Fruit fly (Drosophila melanogaster) whole organism, wandering third instar larva: ENCODE measurements around the gene CG2211.

Experiments
- Abd-B ChIP-seq: fragments of >200 bp; optimal IDR thresholded peaks from 2 replicates; lab custom pipeline; 2017; ENCODE audit warnings: missing biosample characterization, missing genetic modification characterization
- CrebA ChIP-seq: fragments of 200-800 bp; sonication (Bioruptor generic); optimal IDR thresholded peaks from 2 replicates; lab custom pipeline; 2016; ENCODE audit warnings: missing biosample characterization, mild to moderate bottlenecking, missing genetic modification characterization, borderline replicate concordance
- Hr78 ChIP-seq: fragments of >200 bp; optimal IDR thresholded peaks from 2 replicates; lab custom pipeline; 2017; ENCODE audit warnings: missing biosample characterization, missing genetic modification characterization
- Jra ChIP-seq: sonication (Bioruptor generic); optimal IDR thresholded peaks from 2 replicates; lab custom pipeline; 2016; ENCODE audit warnings: missing biosample characterization, missing genetic modification characterization
- Mio ChIP-seq: sonication (Bioruptor generic); optimal IDR thresholded peaks from 2 replicates; lab custom pipeline; 2016; ENCODE audit warnings: missing biosample characterization, missing genetic modification characterization
- Vsx2 ChIP-seq: fragments of 200-300, 225-300 bp; sonication (Bioruptor generic); optimal IDR thresholded peaks from 2 replicates; lab custom pipeline; 2018; ENCODE audit warnings: missing biosample characterization, missing genetic modification characterization; ENCODE audit not compliant: partially characterized antibody
- dl ChIP-seq, 2 experiments: fragments of 175-275, 200-275 bp in 1 of 2; fragments of 200-275 bp in 1 of 2; sonication (Bioruptor generic); optimal IDR thresholded peaks; lab custom pipeline; 2018; ENCODE audit warnings: mild to moderate bottlenecking in 2 of 2, missing biosample characterization in 2 of 2, missing genetic modification characterization in 2 of 2, moderate library complexity in 2 of 2; ENCODE audit not compliant: partially characterized antibody in 2 of 2, insufficient read depth in 1 of 2
- ey ChIP-seq: fragments of 200-800 bp; sonication (Bioruptor generic); optimal IDR thresholded peaks from 2 replicates; lab custom pipeline; 2016; ENCODE audit warnings: missing biosample characterization, missing genetic modification characterization
- fru ChIP-seq: fragments of 200-800 bp; sonication (Bioruptor generic); optimal IDR thresholded peaks from 3 replicates; lab custom pipeline; 2016; ENCODE audit warnings: missing biosample characterization, mild to moderate bottlenecking, missing genetic modification characterization
- lola ChIP-seq: fragments of >200 bp; optimal IDR thresholded peaks from 2 replicates; lab custom pipeline; 2017; ENCODE audit warnings: missing biosample characterization, missing genetic modification characterization
- psq ChIP-seq: fragments of 200-800 bp; sonication (Bioruptor generic); optimal IDR thresholded peaks from 3 replicates; lab custom pipeline; 2017; ENCODE audit warnings: missing biosample characterization, mild to moderate bottlenecking, missing genetic modification characterization, moderate library complexity
- rgr ChIP-seq: fragments of 200-800 bp; sonication (Bioruptor generic); optimal IDR thresholded peaks from 3 replicates; lab custom pipeline; 2016; ENCODE audit warnings: missing biosample characterization, mild to moderate bottlenecking, missing genetic modification characterization
- usp ChIP-seq: fragments of >200 bp; optimal IDR thresholded peaks from 2 replicates; lab custom pipeline; 2017; ENCODE audit warnings: missing biosample characterization, missing genetic modification characterization

DNA sequence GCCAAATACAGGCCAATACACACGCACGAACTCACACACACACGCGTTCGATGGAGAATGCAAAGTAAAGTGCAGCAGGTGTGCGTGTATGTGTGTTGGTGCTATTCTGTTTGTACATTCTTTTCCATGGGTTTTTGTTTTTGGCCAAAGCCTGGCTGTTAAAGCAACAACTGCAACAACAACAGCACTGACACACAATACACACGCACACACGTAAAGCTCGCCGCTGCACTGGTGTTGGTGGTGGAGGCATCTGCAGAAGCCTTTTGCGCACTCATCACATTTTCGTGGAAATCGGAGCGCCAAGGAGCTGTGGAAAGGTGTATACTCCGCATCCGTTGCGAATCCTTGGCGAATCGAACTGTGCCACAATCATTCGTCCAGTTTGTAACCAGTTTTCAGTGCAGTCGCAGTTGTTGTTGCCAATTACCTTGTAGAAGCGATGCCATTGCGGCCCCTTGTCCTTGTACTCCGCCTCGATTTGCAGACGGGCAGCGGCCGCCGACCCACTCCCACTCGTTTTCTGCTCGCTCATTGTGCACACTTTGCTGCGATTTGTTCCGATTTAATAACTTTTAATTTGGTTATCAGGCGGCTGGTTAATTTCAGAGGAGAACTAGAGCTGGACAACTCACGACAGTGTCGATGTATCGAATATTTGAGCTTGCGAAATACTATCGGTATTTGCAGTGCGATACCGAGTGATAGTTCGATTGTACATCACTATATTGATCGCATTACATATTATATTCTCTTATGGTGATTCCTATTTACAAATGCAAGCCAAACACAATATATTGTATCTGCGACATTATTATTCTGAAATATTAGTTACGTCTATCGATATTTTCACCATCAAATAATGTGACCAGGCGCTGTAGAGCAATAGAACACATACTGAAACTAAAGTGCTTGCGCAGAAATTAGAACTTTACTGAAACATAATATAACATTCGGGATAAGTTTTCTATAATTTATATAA lies 15.1 kb upstream of the CG2211 start:
- TF ChIP-seq dl (GFP tag; optimal IDR thresholded peaks at IDR 0.05; lab: Kevin White, UChicago; ENCODE audit: insufficient read depth in 1 of 2, partially characterized antibody in 2 of 2) (peak in 1 of 2 experiments; percentile 21), usp (GFP tag; lab: Kevin White, UChicago) (no peak), lola (GFP tag; lab: Kevin White, UChicago) (no peak), rgr (peak; percentile 28), fru (GFP tag; lab: Kevin White, UChicago) (peak; percentile 32), Jra (GFP tag; lab: Kevin White, UChicago) (peak; percentile 1), psq (no peak), CrebA (GFP tag; lab: Kevin White, UChicago) (no peak), ey (GFP tag; lab: Kevin White, UChicago) (peak; percentile 38), Abd-B (no peak), Hr78 (GFP tag; lab: Kevin White, UChicago) (no peak), Mio (GFP tag; lab: Kevin White, UChicago) (no peak), Vsx2 (no peak)
